Fruit fly (Drosophila melanogaster) whole organism, adult: ENCODE measurements around the gene CG8907.
A peak's percentile ranks its signal among the peaks of the same experiment; 100 is the strongest.

Experiments
- CG12768 ChIP-seq: fragments of 200-800 bp; sonication (Bioruptor generic); optimal IDR thresholded peaks from 2 replicates; lab custom pipeline; 2017; ENCODE audit warnings: missing biosample characterization, missing genetic modification characterization, mild to moderate bottlenecking, moderate library complexity, missing genetic modification reagents
- CG33017 ChIP-seq: fragments of 200-800 bp; sonication (Bioruptor generic); optimal IDR thresholded peaks from 2 replicates; lab custom pipeline; 2018; ENCODE audit warnings: missing biosample characterization, mild to moderate bottlenecking, missing genetic modification characterization, moderate library complexity
- CG5204 ChIP-seq: fragments of 200-800 bp; sonication (Bioruptor generic); optimal IDR thresholded peaks from 2 replicates; lab custom pipeline; 2016; ENCODE audit warnings: missing biosample characterization, missing genetic modification characterization
- kay ChIP-seq: fragments of 200-800 bp; sonication (Bioruptor generic); peaks from one replicate; lab custom pipeline; 2016; ENCODE audit warnings: missing biosample characterization, missing genetic modification characterization, borderline replicate concordance
- ovo ChIP-seq: fragments of 200-800 bp; sonication (Bioruptor generic); optimal IDR thresholded peaks from 2 replicates; lab custom pipeline; 2016; ENCODE audit warnings: missing biosample characterization, missing genetic modification characterization

DNA sequence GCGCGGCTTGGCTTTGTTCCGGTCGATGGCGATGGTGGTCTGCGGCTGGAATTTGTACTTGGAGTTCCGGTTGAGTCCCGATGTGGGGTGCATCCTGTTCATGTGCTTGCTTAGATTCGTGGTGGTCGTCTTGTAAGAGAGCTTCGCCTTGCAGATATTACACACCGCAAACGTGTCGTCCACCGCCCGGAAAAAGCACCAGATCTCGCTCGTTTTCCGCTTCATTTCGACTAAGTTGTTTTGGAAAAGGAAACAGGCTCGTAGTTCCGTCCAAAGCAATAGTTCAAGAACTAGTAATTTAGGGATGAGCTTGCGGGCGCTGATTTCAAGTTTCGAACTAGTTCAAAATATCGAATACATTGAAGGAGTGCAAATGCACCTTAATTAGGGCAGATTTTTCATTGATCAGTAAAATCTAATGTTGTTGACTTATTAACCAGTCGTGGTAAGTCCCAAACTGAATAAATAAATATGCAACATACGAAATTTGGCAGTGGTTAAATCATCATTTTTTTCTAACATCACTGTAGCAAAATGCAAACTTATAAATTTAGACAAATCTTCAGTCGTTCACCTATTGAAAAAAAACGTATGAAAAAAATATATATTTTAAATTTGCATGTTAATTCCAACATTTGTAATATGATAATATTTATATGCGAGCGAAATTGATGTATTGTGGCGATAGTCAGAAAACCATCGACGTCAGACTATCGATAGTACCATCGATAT is 34.9 kb downstream of the CG8907 start, which contains the start of the genes bdwf and Patr-1:
- TF ChIP-seq CG12768, result no peak
- TF ChIP-seq CG5204 (GFP tag; lab: Kevin White, UChicago), result peak; percentile 50
- peak; percentile 38 for TF ChIP-seq kay
- TF ChIP-seq ovo, result no peak
- TF ChIP-seq CG33017 (tag; lab: Kevin White, UChicago), result no peak
